Fruit fly (Drosophila melanogaster) whole organism, embryonic: ENCODE data around the gene baf.

Source experiments
- Adf1 ChIP-seq: fragments of 200-800 bp; sonication (Bioruptor generic); IDR thresholded peaks from 2 replicates; pipeline ENCODE4 v1.3.6; 2022; ENCODE audit warnings: missing biosample characterization, missing genetic modification characterization
- CG10267 ChIP-seq: fragments of 200-800 bp; sonication (Bioruptor generic); optimal IDR thresholded peaks from 2 replicates; lab custom pipeline; 2018; ENCODE audit warnings: missing biosample characterization, mild to moderate bottlenecking, missing genetic modification characterization, moderate library complexity
- CG10959 ChIP-seq: fragments of 200-800 bp; sonication (Bioruptor generic); IDR thresholded peaks from 2 replicates; pipeline ENCODE4 v1.3.6; 2022; ENCODE audit warnings: missing biosample characterization, missing genetic modification characterization
- CG11504 ChIP-seq: fragments of 200-800 bp; sonication (Bioruptor generic); optimal IDR thresholded peaks from 3 replicates; lab custom pipeline; 2019; ENCODE audit warnings: missing biosample characterization, mild to moderate bottlenecking, missing genetic modification characterization, moderate library complexity
- CG12155 ChIP-seq: fragments of 200-800 bp; sonication (Bioruptor generic); optimal IDR thresholded peaks from 3 replicates; lab custom pipeline; 2016; ENCODE audit warnings: missing biosample characterization, missing genetic modification characterization
- CG12299 ChIP-seq: fragments of 200-800 bp; sonication (Bioruptor generic); optimal IDR thresholded peaks from 2 replicates; lab custom pipeline; 2018; ENCODE audit warnings: missing biosample characterization, mild to moderate bottlenecking, missing genetic modification characterization
- CG12659 ChIP-seq: fragments of 200-800 bp; sonication (Bioruptor generic); optimal IDR thresholded peaks from 3 replicates; lab custom pipeline; 2017; ENCODE audit warnings: mild to moderate bottlenecking, missing biosample characterization, missing genetic modification reagents, missing genetic modification characterization
- CG13296 ChIP-seq: fragments of 200-800 bp; sonication (Bioruptor generic); optimal IDR thresholded peaks from 3 replicates; lab custom pipeline; 2018; ENCODE audit warnings: missing biosample characterization, mild to moderate bottlenecking, missing genetic modification characterization
- CG14710 ChIP-seq: fragments of 200-800 bp; sonication (Bioruptor generic); optimal IDR thresholded peaks from 3 replicates; lab custom pipeline; 2019; ENCODE audit warnings: missing biosample characterization, mild to moderate bottlenecking, missing genetic modification characterization, moderate library complexity
- CG17359 ChIP-seq: fragments of 200-800 bp; sonication (Bioruptor generic); optimal IDR thresholded peaks from 3 replicates; lab custom pipeline; 2018; ENCODE audit warnings: missing biosample characterization, mild to moderate bottlenecking, missing genetic modification characterization, moderate library complexity
- CG17829 ChIP-seq: fragments of 200-800 bp; optimal IDR thresholded peaks from 2 replicates; lab custom pipeline; 2019; ENCODE audit warnings: missing biosample characterization, mild to moderate bottlenecking, missing genetic modification characterization, moderate library complexity
- CG1792 ChIP-seq: fragments of 200-800 bp; sonication (Bioruptor generic); optimal IDR thresholded peaks from 2 replicates; lab custom pipeline; 2016; ENCODE audit warnings: missing biosample characterization, missing genetic modification characterization
- CG30403 ChIP-seq: fragments of 200-800 bp; sonication (Bioruptor generic); optimal IDR thresholded peaks from 3 replicates; lab custom pipeline; 2016; ENCODE audit warnings: missing biosample characterization, missing genetic modification characterization
- CG30431 ChIP-seq: fragments of 200-800 bp; sonication (Bioruptor generic); optimal IDR thresholded peaks from 2 replicates; lab custom pipeline; 2017; ENCODE audit warnings: missing biosample characterization, missing genetic modification characterization
- CG5953 ChIP-seq: fragments of 200-800 bp; sonication (Bioruptor generic); IDR thresholded peaks from 2 replicates; pipeline ENCODE4 v1.3.6; 2022; ENCODE audit warnings: missing biosample characterization, missing genetic modification characterization
- CG6272 ChIP-seq: fragments of 200-800 bp; sonication (Bioruptor generic); IDR thresholded peaks from 2 replicates; pipeline ENCODE4 v1.3.6; 2022; ENCODE audit warnings: missing biosample characterization, missing genetic modification characterization
- CG6813 ChIP-seq: fragments of 200-800 bp; sonication (Bioruptor generic); optimal IDR thresholded peaks from 2 replicates; lab custom pipeline; 2017; ENCODE audit warnings: missing biosample characterization, missing genetic modification characterization, mild to moderate bottlenecking, moderate library complexity, missing genetic modification reagents
- CG8281 ChIP-seq: fragments of 200-800 bp; sonication (Bioruptor generic); optimal IDR thresholded peaks from 2 replicates; lab custom pipeline; 2018; ENCODE audit warnings: missing biosample characterization, mild to moderate bottlenecking, missing genetic modification characterization, moderate library complexity
- CG9817 ChIP-seq: fragments of 200-800 bp; sonication (Bioruptor generic); optimal IDR thresholded peaks from 2 replicates; lab custom pipeline; 2018; ENCODE audit warnings: missing biosample characterization, mild to moderate bottlenecking, missing genetic modification characterization, moderate library complexity
- Chrac-16 ChIP-seq: fragments of 200-800 bp; sonication (Bioruptor generic); optimal IDR thresholded peaks from 3 replicates; lab custom pipeline; 2016; ENCODE audit warnings: missing biosample characterization, missing genetic modification characterization
- Dip2 ChIP-seq: fragments of 200-800 bp; sonication (Bioruptor generic); IDR thresholded peaks from 2 replicates; pipeline ENCODE4 v1.3.6; 2022; ENCODE audit warnings: missing biosample characterization, missing genetic modification characterization
- E2f1 ChIP-seq: fragments of 200-800 bp; sonication (Bioruptor generic); IDR thresholded peaks from 2 replicates; pipeline ENCODE4 v1.3.6; 2022; ENCODE audit warnings: missing biosample characterization, missing genetic modification characterization
- E2f2 ChIP-seq: fragments of 200-800 bp; sonication (Bioruptor generic); IDR thresholded peaks from 2 replicates; pipeline ENCODE4 v1.3.6; 2022; ENCODE audit warnings: missing biosample characterization, missing genetic modification characterization
- ERR ChIP-seq: fragments of 200-800 bp; sonication (Bioruptor generic); optimal IDR thresholded peaks from 2 replicates; lab custom pipeline; 2016; ENCODE audit warnings: missing biosample characterization, missing genetic modification characterization
- Fer2 ChIP-seq: fragments of 200-800 bp; sonication (Bioruptor generic); optimal IDR thresholded peaks from 2 replicates; lab custom pipeline; 2018; ENCODE audit warnings: missing biosample characterization, mild to moderate bottlenecking, missing genetic modification characterization, moderate library complexity
- Gsc ChIP-seq: fragments of 200-800 bp; sonication (Bioruptor generic); IDR thresholded peaks from 2 replicates; pipeline ENCODE4 v1.3.6; 2022; ENCODE audit warnings: missing biosample characterization, missing genetic modification characterization
- Hand ChIP-seq: fragments of 200-800 bp; sonication (Bioruptor generic); optimal IDR thresholded peaks from 2 replicates; lab custom pipeline; 2017; ENCODE audit warnings: mild to moderate bottlenecking, missing biosample characterization, missing genetic modification reagents, missing genetic modification characterization
- Hmr ChIP-seq: fragments of 200-800 bp; sonication (Bioruptor generic); optimal IDR thresholded peaks from 3 replicates; lab custom pipeline; 2017; ENCODE audit warnings: mild to moderate bottlenecking, missing biosample characterization, missing genetic modification reagents, missing genetic modification characterization
- Hr39 ChIP-seq: fragments of >200 bp; optimal IDR thresholded peaks from 2 replicates; lab custom pipeline; 2017
- MBD-R2 ChIP-seq: fragments of 200-800 bp; sonication (Bioruptor generic); IDR thresholded peaks from 2 replicates; pipeline ENCODE4 v1.3.6; 2022; ENCODE audit warnings: missing biosample characterization, missing genetic modification characterization
- MESR4 ChIP-seq: fragments of 200-800 bp; sonication (Bioruptor generic); optimal IDR thresholded peaks from 2 replicates; lab custom pipeline; 2018; ENCODE audit warnings: missing biosample characterization, mild to moderate bottlenecking, missing genetic modification characterization, moderate library complexity
- NC2β ChIP-seq: fragments of 200-800 bp; sonication (Bioruptor generic); optimal IDR thresholded peaks from 2 replicates; lab custom pipeline; 2016; ENCODE audit warnings: missing biosample characterization, missing genetic modification characterization
- Usf ChIP-seq: fragments of 200-800 bp; sonication (Bioruptor generic); optimal IDR thresholded peaks from 2 replicates; lab custom pipeline; 2017; ENCODE audit warnings: missing genotype, missing biosample characterization, missing genetic modification characterization
- Vsx1 ChIP-seq: fragments of 200-800 bp; sonication (Bioruptor generic); optimal IDR thresholded peaks from 2 replicates; lab custom pipeline; 2017; ENCODE audit warnings: missing biosample characterization, mild to moderate bottlenecking, missing genetic modification characterization, missing genetic modification reagents
- Xrp1 ChIP-seq: fragments of 200-800 bp; sonication (Bioruptor generic); IDR thresholded peaks from 2 replicates; pipeline ENCODE4 v1.3.6; 2022; ENCODE audit warnings: missing biosample characterization, missing genetic modification characterization
- ash1 ChIP-seq: fragments of 200-800 bp; sonication (Bioruptor generic); optimal IDR thresholded peaks from 2 replicates; lab custom pipeline; 2018; ENCODE audit warnings: missing biosample characterization, mild to moderate bottlenecking, missing genetic modification characterization
- az2 ChIP-seq: fragments of 200-800 bp; sonication (Bioruptor generic); optimal IDR thresholded peaks from 3 replicates; lab custom pipeline; 2016; ENCODE audit warnings: missing biosample characterization, missing genetic modification characterization
- bcd ChIP-seq: fragments of 200-800 bp; sonication (Bioruptor generic); optimal IDR thresholded peaks from 2 replicates; lab custom pipeline; 2017; ENCODE audit warnings: missing biosample characterization, mild to moderate bottlenecking, missing genetic modification characterization
- cato ChIP-seq: fragments of 200-800 bp; sonication (Bioruptor generic); optimal IDR thresholded peaks from 2 replicates; lab custom pipeline; 2016; ENCODE audit warnings: missing biosample characterization, missing genetic modification characterization, borderline replicate concordance
- ci ChIP-seq: fragments of 200-800 bp; sonication (Bioruptor generic); IDR thresholded peaks from 3 replicates; pipeline ENCODE4 v1.3.6; 2022; ENCODE audit warnings: missing biosample characterization, missing genetic modification characterization
- dimm ChIP-seq: fragments of 200-800 bp; sonication (Bioruptor generic); IDR thresholded peaks from 2 replicates; pipeline ENCODE4 v1.3.6; 2022; ENCODE audit warnings: missing biosample characterization, missing genetic modification characterization
- gce ChIP-seq: fragments of 200-800 bp; sonication (Bioruptor generic); IDR thresholded peaks from 3 replicates; pipeline ENCODE4 v1.3.6; 2022; ENCODE audit warnings: missing biosample characterization, missing genetic modification characterization
- gcm2 ChIP-seq: fragments of 200-800 bp; sonication (Bioruptor generic); optimal IDR thresholded peaks from 2 replicates; lab custom pipeline; 2016; ENCODE audit warnings: missing biosample characterization, missing genetic modification characterization
- her ChIP-seq: fragments of 200-800 bp; sonication (Bioruptor generic); optimal IDR thresholded peaks from 2 replicates; lab custom pipeline; 2016; ENCODE audit warnings: missing biosample characterization, missing genetic modification characterization
- inv ChIP-seq: fragments of 200-800 bp; sonication (Bioruptor generic); IDR thresholded peaks from 2 replicates; pipeline ENCODE4 v1.3.6; 2022; ENCODE audit warnings: missing biosample characterization, missing genetic modification characterization; ENCODE audit not compliant: partially characterized antibody
- jing ChIP-seq: fragments of 200-800 bp; sonication (Bioruptor generic); optimal IDR thresholded peaks from 2 replicates; lab custom pipeline; 2018; ENCODE audit warnings: missing biosample characterization, mild to moderate bottlenecking, missing genetic modification characterization
- peb ChIP-seq: fragments of 200-800 bp; sonication (Bioruptor generic); IDR thresholded peaks from 2 replicates; pipeline ENCODE4 v1.3.6; 2022; ENCODE audit warnings: missing biosample characterization, missing genetic modification characterization
- sqz ChIP-seq: fragments of 200-800 bp; sonication (Bioruptor generic); optimal IDR thresholded peaks from 3 replicates; lab custom pipeline; 2018; ENCODE audit warnings: missing biosample characterization, mild to moderate bottlenecking, missing genetic modification characterization
- twi ChIP-seq: fragments of 200-800 bp; optimal IDR thresholded peaks from 2 replicates; lab custom pipeline; 2019; ENCODE audit warnings: missing biosample characterization, mild to moderate bottlenecking, missing genetic modification characterization, moderate library complexity
- unpg ChIP-seq: fragments of 200-800 bp; sonication (Bioruptor generic); optimal IDR thresholded peaks from 3 replicates; lab custom pipeline; 2018; ENCODE audit warnings: missing biosample characterization, mild to moderate bottlenecking, missing genetic modification characterization, moderate library complexity
- zf30C ChIP-seq: fragments of 200-800 bp; sonication (Bioruptor generic); optimal IDR thresholded peaks from 3 replicates; lab custom pipeline; 2018; ENCODE audit warnings: missing biosample characterization, mild to moderate bottlenecking, missing genetic modification characterization

The baf gene

DNA sequence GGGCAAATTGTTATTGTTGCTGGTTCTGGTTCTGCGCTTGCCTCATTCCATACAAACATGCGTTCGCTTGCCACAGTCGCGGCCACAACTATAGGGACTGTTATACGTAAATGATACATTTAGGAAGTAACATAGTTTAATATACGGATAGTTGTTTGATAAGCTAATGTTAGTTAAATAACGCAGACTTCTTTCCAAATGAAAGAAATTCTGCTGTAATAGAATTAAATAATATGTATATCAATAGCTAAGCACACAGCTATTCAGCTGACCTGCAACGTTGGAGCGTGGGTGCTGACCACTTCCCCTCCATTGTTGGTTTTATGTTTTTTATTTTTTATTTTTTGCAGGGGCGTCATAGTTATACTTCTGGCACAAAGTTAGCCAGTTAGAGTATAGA, 5.5 kb downstream of the baf start (continued):
- TF ChIP-seq Hand (GFP tag; lab: Kevin White, UChicago) (peak; percentile 38), Fer2 (tag; lab: Kevin White, UChicago) (no peak), CG6813 (no peak), bcd (GFP tag; lab: Kevin White, UChicago) (peak; percentile 32), ERR (no peak), az2 (GFP tag; lab: Kevin White, UChicago) (peak; percentile 51), Usf (GFP tag; lab: Kevin White, UChicago) (no peak), CG8281 (tag; lab: Kevin White, UChicago) (no peak), Xrp1 (GFP tag; lab: Robert Waterston, UW) (peak; percentile 79), CG17829 (tag; lab: Kevin White, UChicago) (peak; percentile 46), CG9817 (peak; percentile 31), E2f2 (GFP tag; lab: Robert Waterston, UW) (peak; percentile 54), peb (GFP tag; lab: Robert Waterston, UW) (0 out of 2 replicates have a peak, but pooled peaks have one; percentile 17), Hmr (GFP tag; lab: Kevin White, UChicago) (peak; percentile 63), sqz (GFP tag; lab: Kevin White, UChicago) (peak; percentile 6), Adf1 (GFP tag; lab: Robert Waterston, UW) (peak; percentile 13; the same call in 1 of the 2 replicates), CG1792 (GFP tag; lab: Kevin White, UChicago) (no peak), Dip2 (no peak), CG5953 (GFP tag; lab: Robert Waterston, UW) (peak; percentile 53; the same call in 1 of the 2 replicates), MBD-R2 (GFP tag; lab: Robert Waterston, UW) (0 out of 2 replicates have a peak, but pooled peaks have one; percentile 25), gcm2 (no peak), jing (GFP tag; lab: Kevin White, UChicago) (no peak), zf30C (GFP tag; lab: Kevin White, UChicago) (no peak), dimm (GFP tag; lab: Robert Waterston, UW) (0 out of 2 replicates have a peak, but pooled peaks have one; percentile 14), Hr39 (no peak), Vsx1 (GFP tag; lab: Kevin White, UChicago) (peak; percentile 1), CG12299 (peak; percentile 16), Gsc (no peak), CG13296 (peak; percentile 53), CG17359 (peak; percentile 51), CG30431 (GFP tag; lab: Kevin White, UChicago) (peak; percentile 4), inv (GFP tag; lab: Robert Waterston, UW) (no peak), twi (tag; lab: Kevin White, UChicago) (no peak), gce (GFP tag; lab: Robert Waterston, UW) (0 out of 3 replicates have a peak, but pooled peaks have one; percentile 36), CG10267 (tag; lab: Kevin White, UChicago) (peak; percentile 52), her (GFP tag; lab: Kevin White, UChicago) (peak; percentile 28), ash1 (GFP tag; lab: Kevin White, UChicago) (no peak), unpg (peak; percentile 76), ci (GFP tag; lab: Robert Waterston, UW) (peak; percentile 77), CG10959 (peak; percentile 37; the same call in 1 of the 2 replicates), CG11504 (peak; percentile 79), CG30403 (GFP tag; lab: Kevin White, UChicago) (peak; percentile 53), MESR4 (GFP tag; lab: Kevin White, UChicago) (no peak), CG6272 (GFP tag; lab: Robert Waterston, UW) (no peak), CG12155 (GFP tag; lab: Kevin White, UChicago) (peak; percentile 21), NC2β (GFP tag; lab: Kevin White, UChicago) (no peak), cato (no peak), CG14710 (tag; lab: Kevin White, UChicago) (peak; percentile 36), Chrac-16 (GFP tag; lab: Kevin White, UChicago) (peak; percentile 26), E2f1 (GFP tag; lab: Robert Waterston, UW) (peak; percentile 45; the same call in 1 of the 2 replicates), CG12659 (peak; percentile 42)
